Worm (Caenorhabditis elegans) whole organism, L3 larva: ENCODE results near the gene K12H6.7.
A peak's percentile ranks its signal among the peaks of the same experiment; 100 is the strongest.

Experiments used
- ZK546.5 ChIP-seq: sonication (generic microtip); optimal IDR thresholded peaks from 2 replicates; lab custom pipeline; 2017; ENCODE audit warnings: missing biosample characterization, missing genetic modification characterization
- ama-1 ChIP-seq: fragments of 150-350 bp; optimal IDR thresholded peaks from 2 replicates; lab custom pipeline; 2018
- ceh-28 ChIP-seq: fragments of 150-350 bp; optimal IDR thresholded peaks from 2 replicates; lab custom pipeline; 2014; ENCODE audit warnings: missing biosample characterization, missing genetic modification reagents, missing genetic modification characterization
- ceh-82 ChIP-seq: fragments of 150-350 bp; optimal IDR thresholded peaks from 2 replicates; lab custom pipeline; 2014; ENCODE audit warnings: missing biosample characterization, missing genetic modification characterization
- daf-12 ChIP-seq: fragments of 150-350 bp; optimal IDR thresholded peaks from 2 replicates; lab custom pipeline; 2014; ENCODE audit warnings: missing biosample characterization, missing genetic modification reagents, missing genetic modification characterization
- egl-5 ChIP-seq: fragments of 150-350 bp; optimal IDR thresholded peaks from 2 replicates; lab custom pipeline; 2017; ENCODE audit warnings: missing biosample characterization, missing genetic modification reagents, missing genetic modification characterization, inconsistent platforms
- elt-1 ChIP-seq: fragments of 150-350 bp; optimal IDR thresholded peaks from 2 replicates; lab custom pipeline; 2014; ENCODE audit warnings: missing biosample characterization, missing genetic modification characterization
- elt-3 ChIP-seq, 3 experiments: fragments of 150-350 bp in 1 of 3; sonication (generic microtip) in 2 of 3; optimal IDR thresholded peaks; 2 replicates in 2 of 3; 4 replicates in 1 of 3; lab custom pipeline; 2014 to 2017; ENCODE audit warnings: missing biosample characterization in 3 of 3, missing genetic modification characterization in 3 of 3
- eor-1 ChIP-seq, 2 experiments: fragments of 150-350 bp; optimal IDR thresholded peaks; 2 replicates each; lab custom pipeline; 2014 to 2018; ENCODE audit warnings: missing biosample characterization in 2 of 2, missing genetic modification characterization in 2 of 2
- fkh-10 ChIP-seq: sonication (generic microtip); optimal IDR thresholded peaks from 2 replicates; lab custom pipeline; 2017; ENCODE audit warnings: missing biosample characterization, missing genetic modification reagents, missing genetic modification characterization
- fkh-2 ChIP-seq: fragments of 150-350 bp; optimal IDR thresholded peaks from 2 replicates; lab custom pipeline; 2014; ENCODE audit warnings: missing biosample characterization, missing genetic modification reagents, missing genetic modification characterization
- fos-1 ChIP-seq: fragments of 150-350 bp; optimal IDR thresholded peaks from 2 replicates; lab custom pipeline; 2014; ENCODE audit warnings: missing biosample characterization, missing genetic modification characterization
- hmg-11 ChIP-seq: sonication (generic microtip); optimal IDR thresholded peaks from 2 replicates; lab custom pipeline; 2016; ENCODE audit warnings: missing genetic modification characterization, missing compliant biosample characterization
- lin-15B ChIP-seq: fragments of 150-350 bp; optimal IDR thresholded peaks from 2 replicates; lab custom pipeline; 2014; ENCODE audit warnings: missing biosample characterization, missing genetic modification characterization
- lin-39 ChIP-seq: fragments of 150-350 bp; optimal IDR thresholded peaks from 2 replicates; lab custom pipeline; 2018; ENCODE audit warnings: missing biosample characterization, missing genetic modification reagents, missing genetic modification characterization
- lsy-12 ChIP-seq: sonication (generic microtip); optimal IDR thresholded peaks from 2 replicates; lab custom pipeline; 2016; ENCODE audit warnings: mild to moderate bottlenecking, missing genetic modification characterization, missing compliant biosample characterization
- mdl-1 ChIP-seq: fragments of 150-350 bp; optimal IDR thresholded peaks from 2 replicates; lab custom pipeline; 2014; ENCODE audit warnings: missing biosample characterization, missing genetic modification characterization
- mml-1 ChIP-seq: fragments of 150-350 bp; sonication (generic microtip); optimal IDR thresholded peaks from 3 replicates; lab custom pipeline; 2014; ENCODE audit warnings: missing biosample characterization, missing genetic modification characterization
- nhr-12 ChIP-seq: fragments of 150-350 bp; optimal IDR thresholded peaks from 2 replicates; lab custom pipeline; 2014; ENCODE audit warnings: missing biosample characterization, missing genetic modification characterization
- nhr-23 ChIP-seq: fragments of 150-350 bp; optimal IDR thresholded peaks from 2 replicates; lab custom pipeline; 2014; ENCODE audit warnings: missing biosample characterization, missing genetic modification reagents, missing genetic modification characterization
- nhr-237 ChIP-seq: fragments of 150-350 bp; optimal IDR thresholded peaks from 2 replicates; lab custom pipeline; 2014; ENCODE audit warnings: missing biosample characterization, missing genetic modification characterization
- nhr-25 ChIP-seq: sonication (generic microtip); optimal IDR thresholded peaks from 2 replicates; lab custom pipeline; 2017; ENCODE audit warnings: missing biosample characterization, missing genetic modification characterization
- nhr-28 ChIP-seq: fragments of 150-350 bp; optimal IDR thresholded peaks from 2 replicates; lab custom pipeline; 2014; ENCODE audit warnings: missing biosample characterization, missing genetic modification characterization
- nhr-67 ChIP-seq: fragments of 150-350 bp; optimal IDR thresholded peaks from 2 replicates; lab custom pipeline; 2014; ENCODE audit warnings: missing biosample characterization, missing genetic modification characterization
- nhr-76 ChIP-seq: fragments of 150-350 bp; sonication (generic microtip); optimal IDR thresholded peaks from 5 replicates; lab custom pipeline; 2014; ENCODE audit warnings: missing biosample characterization, missing genetic modification characterization
- pha-4 ChIP-seq: fragments of 150-350 bp; optimal IDR thresholded peaks from 2 replicates; lab custom pipeline; 2014; ENCODE audit warnings: missing biosample characterization, missing genetic modification reagents, missing genetic modification characterization
- pqm-1 ChIP-seq: fragments of 150-350 bp; optimal IDR thresholded peaks from 2 replicates; lab custom pipeline; 2017; ENCODE audit warnings: missing biosample characterization, missing genetic modification characterization, inconsistent platforms
- sea-2 ChIP-seq: fragments of 150-350 bp; sonication (generic microtip); optimal IDR thresholded peaks from 4 replicates; lab custom pipeline; 2014; ENCODE audit warnings: missing biosample characterization, missing genetic modification reagents, missing genetic modification characterization
- tbx-2 ChIP-seq: sonication (generic microtip); optimal IDR thresholded peaks from 2 replicates; lab custom pipeline; 2016; ENCODE audit warnings: mild to moderate bottlenecking, missing genetic modification characterization, missing compliant biosample characterization
- unc-39 ChIP-seq: sonication (generic microtip); optimal IDR thresholded peaks from 4 replicates; lab custom pipeline; 2017; ENCODE audit warnings: missing biosample characterization, missing genetic modification characterization
- unc-62 ChIP-seq: fragments of 150-350 bp; sonication (generic microtip); optimal IDR thresholded peaks from 4 replicates; lab custom pipeline; 2014; ENCODE audit warnings: missing biosample characterization, missing genetic modification reagents, missing genetic modification characterization
- zag-1 ChIP-seq: fragments of 150-350 bp; optimal IDR thresholded peaks from 2 replicates; lab custom pipeline; 2014; ENCODE audit warnings: missing biosample characterization, missing genetic modification characterization
- ztf-4 ChIP-seq: fragments of 150-350 bp; optimal IDR thresholded peaks from 2 replicates; lab custom pipeline; 2014; ENCODE audit warnings: missing biosample characterization, missing genetic modification characterization

The K12H6.7 gene

DNA sequence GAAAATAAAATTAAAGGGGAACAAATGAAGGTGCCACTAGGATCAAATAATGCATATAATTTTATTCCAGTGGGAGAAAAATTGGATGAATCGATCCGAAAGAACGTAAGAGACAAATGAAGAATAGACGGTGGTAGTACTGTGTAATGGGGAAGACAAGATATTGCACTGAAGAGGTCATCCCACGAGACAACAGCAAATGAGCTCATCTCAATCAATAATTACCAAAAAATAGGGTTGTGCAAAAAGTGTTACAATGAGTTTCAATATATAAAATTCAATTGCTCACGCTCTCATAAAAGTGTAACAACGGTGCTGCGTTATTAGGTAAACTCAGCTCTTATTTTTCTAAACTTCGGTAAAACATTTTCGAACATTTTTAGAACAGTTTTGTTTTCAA lies at the start of gene K12H6.7:
TSS of gene K12H6.7 (minus strand) at position 101 of the 400 bp plus-strand sequence.
- TF ChIP-seq pqm-1 (tag; lab: Kevin White, UChicago) = no peak
- TF ChIP-seq mml-1 (tag; lab: Kevin White, UChicago) = no peak
- TF ChIP-seq hmg-11 = no peak
- TF ChIP-seq, all 47 proteins: peak for 0

DNA sequence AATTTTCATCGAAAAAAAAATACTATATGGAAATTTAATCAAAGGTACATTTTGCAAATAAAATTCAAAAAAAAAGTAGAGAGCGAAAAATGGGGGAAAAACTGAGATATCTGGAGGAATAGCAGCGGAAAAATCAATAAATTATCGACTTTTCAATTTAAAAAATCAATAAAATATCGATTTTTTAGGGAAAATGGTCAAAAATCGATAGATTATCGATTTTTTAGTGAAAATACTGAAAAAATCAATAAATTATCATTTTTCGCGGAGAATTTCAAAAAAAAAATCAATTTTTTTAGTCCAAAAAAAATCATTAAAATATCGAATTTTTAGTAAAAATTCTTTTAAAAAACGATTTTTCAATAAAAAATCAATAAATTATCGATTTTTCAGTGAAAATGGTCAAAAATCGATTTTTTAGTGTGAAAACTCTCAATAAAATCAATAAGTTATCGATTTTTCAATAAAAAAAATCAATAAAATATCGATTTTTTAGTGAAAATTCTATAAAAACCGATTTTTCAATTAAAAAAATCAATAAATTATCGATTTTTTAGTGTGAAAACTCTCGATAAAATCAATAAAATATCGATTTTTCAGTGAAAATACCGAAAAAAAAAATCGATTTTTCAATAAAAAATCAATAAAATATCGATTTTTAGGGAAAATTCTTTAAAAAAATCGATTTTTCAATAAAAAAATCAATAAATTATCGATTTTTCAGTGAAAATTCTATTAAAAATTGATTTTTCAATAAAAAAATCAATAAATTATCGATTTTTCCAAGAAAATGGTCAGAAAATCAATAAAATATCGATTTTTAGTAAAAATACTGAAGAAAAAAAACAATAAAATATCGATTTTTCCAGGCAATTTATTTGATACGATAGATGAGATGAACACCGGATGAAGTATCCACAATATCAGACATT lies 49.0 kb upstream of the K12H6.7 start:
- TF ChIP-seq nhr-25 (no peak), ceh-28 (tag; lab: Kevin White, UChicago) (peak; percentile 94)
- TF ChIP-seq, all 47 proteins: peak for 1

ce11 chrII:2884810-2885209 lies 48.1 kb upstream of the K12H6.7 start, which contains the start of gene pigw-1:
pigw-1 (minus strand) TSS chrII:2884910.
- no peak for TF ChIP-seq nhr-28 (tag; lab: Kevin White, UChicago)
- TF ChIP-seq ztf-4 (tag; lab: Kevin White, UChicago) = no peak
- TF ChIP-seq egl-5 (tag; lab: Kevin White, UChicago) = no peak
- no peak for TF ChIP-seq nhr-25
- no peak for TF ChIP-seq unc-39 (tag; lab: Kevin White, UChicago)
- no peak for TF ChIP-seq eor-1 (tag; optimal IDR thresholded peaks at IDR 0.05; lab: Kevin White, UChicago)

ce11 chrII:2881088-2881487 lies 44.3 kb upstream of the K12H6.7 start:
- no peak for TF ChIP-seq lin-39
- TF ChIP-seq elt-3 (tag; optimal IDR thresholded peaks at IDR 0.05; lab: Kevin White, UChicago) = no peak
- no peak for TF ChIP-seq egl-5 (tag; lab: Kevin White, UChicago)
- no peak for TF ChIP-seq pha-4 (tag; lab: Kevin White, UChicago)
- TF ChIP-seq nhr-23 (tag; lab: Kevin White, UChicago) = no peak
- TF ChIP-seq nhr-237 (tag; lab: Kevin White, UChicago) = no peak
- no peak for TF ChIP-seq lsy-12
- TF ChIP-seq nhr-67 (tag; lab: Kevin White, UChicago) = no peak

ce11 chrII:2878909-2879308 lies 42.2 kb upstream of the K12H6.7 start:
- TF ChIP-seq sea-2 = no peak
- no peak for TF ChIP-seq fkh-2 (tag; lab: Kevin White, UChicago)
- TF ChIP-seq nhr-237 (tag; lab: Kevin White, UChicago) = no peak
- TF ChIP-seq unc-62 (GFP tag; lab: Kevin White, UChicago) = no peak
- no peak for TF ChIP-seq nhr-76
- TF ChIP-seq ama-1 (lab: Kevin White, UChicago) = no peak
- TF ChIP-seq nhr-12 (tag; lab: Kevin White, UChicago) = no peak
- no peak for TF ChIP-seq ceh-28 (tag; lab: Kevin White, UChicago)
- TF ChIP-seq tbx-2 = no peak
- no peak for TF ChIP-seq egl-5 (tag; lab: Kevin White, UChicago)
- TF ChIP-seq lin-15B = no peak
- TF ChIP-seq fkh-10 (GFP tag; lab: Kevin White, UChicago) = no peak
- TF ChIP-seq fos-1 (tag; lab: Kevin White, UChicago) = no peak
- TF ChIP-seq nhr-25 = no peak
- no peak for TF ChIP-seq mml-1 (tag; lab: Kevin White, UChicago)
- no peak for TF ChIP-seq daf-12

DNA sequence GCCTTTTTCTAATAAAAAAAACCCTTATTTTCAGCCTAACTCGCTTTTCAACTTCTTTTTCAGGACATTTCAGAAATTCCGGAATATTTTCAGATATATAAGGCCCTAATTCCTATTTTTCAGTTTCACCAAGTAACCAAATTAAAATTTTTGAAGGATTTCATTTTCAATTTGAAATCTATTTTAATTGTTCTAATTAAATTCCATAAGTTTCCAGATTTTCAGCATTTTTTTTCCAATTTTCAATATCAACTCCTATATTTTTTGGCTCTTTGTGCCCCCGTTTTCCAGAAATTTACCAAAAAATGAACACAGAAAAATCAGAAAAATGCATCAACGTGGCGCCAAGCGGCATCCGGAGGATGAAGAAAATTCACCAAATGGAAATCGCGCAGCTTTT lies 38.0 kb upstream of the K12H6.7 start, which contains the start of gene Y110A2AL.1:
TSS of gene Y110A2AL.1 (plus strand) at position 301 of the 400 bp plus-strand sequence.
- no peak for TF ChIP-seq elt-1 (tag; lab: Kevin White, UChicago)
- TF ChIP-seq, all 47 proteins: peak for 0

DNA sequence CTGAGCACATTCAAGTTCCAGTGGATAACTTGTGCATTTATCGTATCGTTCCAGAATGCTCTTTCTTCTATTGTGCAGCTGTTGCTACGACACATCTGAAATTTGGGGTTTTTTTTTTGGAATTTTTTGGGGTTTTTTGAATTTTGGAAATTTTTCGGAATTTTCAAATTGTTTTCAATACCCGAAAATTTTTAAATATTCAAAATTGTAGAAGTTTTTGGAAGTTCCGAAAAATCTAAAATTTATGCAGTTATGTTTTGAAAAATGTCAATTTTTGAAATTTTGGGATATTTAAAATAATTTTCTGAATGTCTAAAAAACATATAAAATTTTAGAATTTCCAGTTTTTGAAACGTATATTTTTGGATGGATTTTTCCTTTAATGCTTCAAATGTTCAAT lies 35.1 kb upstream of the K12H6.7 start, which contains the start of gene Y110A2AL.10:
TSS of gene Y110A2AL.10 (minus strand) at position 101 of the 400 bp plus-strand sequence.
- no peak for TF ChIP-seq mdl-1 (tag; lab: Kevin White, UChicago)
- TF ChIP-seq nhr-23 (tag; lab: Kevin White, UChicago) = no peak
- no peak for TF ChIP-seq ZK546.5 (tag; lab: Kevin White, UChicago)
- no peak for TF ChIP-seq nhr-76
- no peak for TF ChIP-seq elt-1 (tag; lab: Kevin White, UChicago)
- no peak for TF ChIP-seq zag-1 (tag; lab: Kevin White, UChicago)
- no peak for TF ChIP-seq nhr-67 (tag; lab: Kevin White, UChicago)
- no peak for TF ChIP-seq fos-1 (tag; lab: Kevin White, UChicago)
- no peak for TF ChIP-seq ceh-82 (tag; lab: Kevin White, UChicago)
- TF ChIP-seq lin-39 = no peak
- no peak for TF ChIP-seq tbx-2
